Fruit fly (Drosophila melanogaster): ENCODE data around the gene CG13045.

- no peak for TF ChIP-seq CTCF (optimal IDR thresholded peaks at IDR 0.05)
- TF ChIP-seq CG8478 (optimal IDR thresholded peaks at IDR 0.05), result no peak
These were observed 17.6 kb upstream of the CG13045 start, which contains the start of gene CG13042 for dm6 chr3L:16308380-16308779.
